Worm (Caenorhabditis elegans) whole organism, L2 larva: ENCODE measurements around the gene gbb-2.

ENCODE experiments used
- ama-1 ChIP-seq: fragments of 150-350 bp; optimal IDR thresholded peaks from 2 replicates; lab custom pipeline; 2018; ENCODE audit warnings: inconsistent platforms
- blmp-1 ChIP-seq: sonication (generic microtip); optimal IDR thresholded peaks from 2 replicates; lab custom pipeline; 2017; ENCODE audit warnings: missing genetic modification characterization, mild to moderate bottlenecking, missing compliant biosample characterization, antibody characterized with exemption, moderate library complexity; ENCODE audit not compliant: insufficient read depth
- ceh-82 ChIP-seq: fragments of 150-350 bp; optimal IDR thresholded peaks from 2 replicates; lab custom pipeline; 2014; ENCODE audit warnings: missing biosample characterization, missing genetic modification characterization
- elt-1 ChIP-seq: fragments of 150-350 bp; optimal IDR thresholded peaks from 2 replicates; lab custom pipeline; 2014; ENCODE audit warnings: missing biosample characterization, missing genetic modification characterization

- TF ChIP-seq blmp-1: no peak
- TF ChIP-seq ama-1 (lab: Kevin White, UChicago): no peak
- TF ChIP-seq elt-1: no peak
- TF ChIP-seq ceh-82 (tag; lab: Kevin White, UChicago): no peak
Measured at ce11 chrIV:4526724-4527123, 20.2 kb upstream of the gbb-2 start.
